Fruit fly (Drosophila melanogaster): Measurements from ENCODE around the gene muc.

Gene muc

dm6 chr2L:7436492-7437324 is 10.0 kb downstream of the muc start (continued):
- TF ChIP-seq ab (GFP tag; optimal IDR thresholded peaks at IDR 0.05) (no peak), Xbp1 (GFP tag; optimal IDR thresholded peaks at IDR 0.05) (peak; percentile 14), gsb-n (tag; optimal IDR thresholded peaks at IDR 0.05) (peak; percentile 4), CG4707 (GFP tag; optimal IDR thresholded peaks at IDR 0.05) (peak; percentile 65), CG43689 (GFP tag; IDR thresholded peaks at IDR 0.05) (peak; percentile 80), ems (GFP tag; optimal IDR thresholded peaks at IDR 0.05) (peak; percentile 51), oc (tag; optimal IDR thresholded peaks at IDR 0.05) (peak; percentile 77), D (optimal IDR thresholded peaks at IDR 0.05) (no peak), D (GFP tag; optimal IDR thresholded peaks at IDR 0.05) (no peak), gt (GFP tag; IDR thresholded peaks at IDR 0.05) (no peak), ap (GFP tag; IDR thresholded peaks at IDR 0.05) (0 out of 2 replicates have a peak, but pooled peaks have one; percentile 20), run (tag; optimal IDR thresholded peaks at IDR 0.05) (peak; percentile 16), CoRest (tag; optimal IDR thresholded peaks at IDR 0.05) (peak; percentile 59), bbx (GFP tag; IDR thresholded peaks at IDR 0.05; ENCODE audit: partially characterized antibody) (no peak), caup (GFP tag; optimal IDR thresholded peaks at IDR 0.05; ENCODE audit: severe bottlenecking) (peak; percentile 89), Ssrp (tag; optimal IDR thresholded peaks at IDR 0.05) (no peak), CG1647 (GFP tag; optimal IDR thresholded peaks at IDR 0.05) (peak; percentile 83), CkIIα-i1 (GFP tag; IDR thresholded peaks at IDR 0.05) (peak; percentile 55; the same call in 1 of the 2 replicates), CG14014 (GFP tag; IDR thresholded peaks at IDR 0.05) (peak; percentile 91; the same call in 1 of the 2 replicates), CG17359 (tag; optimal IDR thresholded peaks at IDR 0.05) (peak; percentile 80), CG2116 (GFP tag; optimal IDR thresholded peaks at IDR 0.05) (peak; percentile 33), Dip3 (GFP tag; optimal IDR thresholded peaks at IDR 0.05) (peak; percentile 39), MBD-R2 (GFP tag; IDR thresholded peaks at IDR 0.05) (peak; percentile 60; the same call in 1 of the 2 replicates), mld (GFP tag; IDR thresholded peaks at IDR 0.05; ENCODE audit: partially characterized antibody) (no peak), ttk (GFP tag; IDR thresholded peaks at IDR 0.05) (peak; percentile 31; the same call in 1 of the 2 replicates), esg (GFP tag; conservative IDR thresholded peaks at IDR 0.05) (no peak), CG12071 (GFP tag; optimal IDR thresholded peaks at IDR 0.05) (peak; percentile 75), CG9876 (GFP tag; optimal IDR thresholded peaks at IDR 0.05) (peak; percentile 70), CG18011 (GFP tag; optimal IDR thresholded peaks at IDR 0.05) (peak; percentile 32), h (optimal IDR thresholded peaks at IDR 0.05) (no peak), CG18764 (GFP tag; optimal IDR thresholded peaks at IDR 0.05) (peak; percentile 76), fd64A (GFP tag; optimal IDR thresholded peaks at IDR 0.05) (peak; percentile 65), Dp (GFP tag; optimal IDR thresholded peaks at IDR 0.05) (peak; percentile 19), HLH4C (GFP tag; IDR thresholded peaks at IDR 0.05; ENCODE audit: partially characterized antibody) (no peak), CG4820 (GFP tag; optimal IDR thresholded peaks at IDR 0.05) (peak; percentile 40), CG12659 (GFP tag; optimal IDR thresholded peaks at IDR 0.05) (peak; percentile 87), Xrp1 (GFP tag; IDR thresholded peaks at IDR 0.05) (peak; percentile 69), CG7963 (GFP tag; IDR thresholded peaks at IDR 0.05; ENCODE audit: partially characterized antibody) (no peak), jing (GFP tag; optimal IDR thresholded peaks at IDR 0.05) (no peak), gcm (GFP tag; optimal IDR thresholded peaks at IDR 0.05) (peak; percentile 39), CG13296 (GFP tag; optimal IDR thresholded peaks at IDR 0.05) (peak; percentile 81), Dfd (GFP tag; optimal IDR thresholded peaks at IDR 0.05) (no peak), sr (GFP tag; IDR thresholded peaks at IDR 0.05) (peak; percentile 81), CG8359 (GFP tag; optimal IDR thresholded peaks at IDR 0.05; ENCODE audit: borderline replicate concordance) (no peak), sd (tag; optimal IDR thresholded peaks at IDR 0.05) (peak; percentile 56), prd (optimal IDR thresholded peaks at IDR 0.05) (no peak), prd (GFP tag; IDR thresholded peaks at IDR 0.05) (peak; percentile 40; the same call in 2 of the 3 replicates), CG11085 (GFP tag; IDR thresholded peaks at IDR 0.05) (peak; percentile 76), Sry-δ (GFP tag; optimal IDR thresholded peaks at IDR 0.05) (peak; percentile 43)

Measured in whole organism, embryonic.